Worm (Caenorhabditis elegans) whole organism, young adult: ENCODE measurements around the gene ceh-32.

Experiments used
- F52B5.7 ChIP-seq: sonication (generic microtip); optimal IDR thresholded peaks from 2 replicates; lab custom pipeline; 2016; ENCODE audit warnings: mild to moderate bottlenecking, missing genetic modification characterization, missing compliant biosample characterization
- pha-4 ChIP-seq: fragments of 150-350 bp; sonication (generic microtip); optimal IDR thresholded peaks from 2 replicates; lab custom pipeline; 2014; ENCODE audit warnings: missing biosample characterization, missing genetic modification reagents, missing genetic modification characterization

DNA sequence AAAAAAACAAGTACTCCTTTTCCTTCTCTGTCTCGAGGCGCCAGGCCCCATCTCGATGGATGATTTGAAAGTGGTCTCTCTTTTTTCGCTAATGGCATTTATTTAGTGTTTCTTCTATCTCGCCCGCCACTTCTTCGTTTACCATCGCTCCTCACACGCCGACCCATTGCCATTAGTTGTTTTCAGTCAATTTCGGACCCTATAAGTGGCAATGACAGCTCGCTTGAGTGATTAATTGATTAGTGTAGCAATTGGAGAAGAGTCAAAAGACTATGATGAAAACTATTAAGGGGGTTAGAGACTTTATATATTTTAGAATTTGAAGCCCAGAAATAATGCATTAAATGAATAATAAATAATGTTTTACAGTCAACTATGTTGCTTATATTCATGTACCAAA lies 1.2 kb upstream of the ceh-32 start:
- TF ChIP-seq pha-4 (tag; lab: Kevin White, UChicago) (no peak), F52B5.7 (tag; lab: Kevin White, UChicago) (no peak)
